Worm (Caenorhabditis elegans): Measurements from ENCODE around the gene Y42G9A.2.

DNA sequence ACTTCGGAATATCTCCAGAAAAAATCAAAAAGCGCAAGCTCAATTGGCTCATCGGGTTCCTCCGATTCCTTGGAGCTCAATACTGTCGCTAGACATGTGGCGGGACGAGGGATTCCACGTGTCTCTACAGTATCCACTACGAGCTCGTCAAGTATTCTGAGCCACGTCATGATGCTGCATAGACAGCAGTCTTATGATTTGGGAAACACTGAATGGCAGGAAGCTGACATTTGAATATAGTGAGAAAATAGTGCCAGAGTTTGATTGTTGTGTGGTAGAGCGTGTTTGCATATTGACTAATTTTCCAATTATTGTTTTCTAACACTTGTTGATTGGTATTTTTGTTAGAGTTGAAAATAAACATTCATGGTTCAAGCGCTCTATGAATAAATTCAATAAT, 15.4 kb downstream of the Y42G9A.2 start:
- TF ChIP-seq lin-35 (GFP tag; optimal IDR thresholded peaks at IDR 0.05) (no peak), nfya-1 (tag; optimal IDR thresholded peaks at IDR 0.05; ENCODE audit: borderline replicate concordance, insufficient read depth) (no peak), him-1 (tag; optimal IDR thresholded peaks at IDR 0.05) (no peak), nhr-27 (tag; optimal IDR thresholded peaks at IDR 0.05) (no peak), cebp-1 (GFP tag; IDR thresholded peaks at IDR 0.05) (no peak), cebp-1 (tag; optimal IDR thresholded peaks at IDR 0.05) (no peak), attf-5 (GFP tag; optimal IDR thresholded peaks at IDR 0.05) (no peak), tbx-9 (tag; optimal IDR thresholded peaks at IDR 0.05; ENCODE audit: borderline replicate concordance) (no peak), aptf-2 (GFP tag; conservative IDR thresholded peaks at IDR 0.05) (no peak), F10E7.11 (tag; optimal IDR thresholded peaks at IDR 0.05) (no peak), ets-4 (GFP tag; optimal IDR thresholded peaks at IDR 0.05) (no peak)

Data from whole organism, young adult.